Worm (Caenorhabditis elegans): ENCODE results near the gene pin-2.

Gene pin-2

DNA sequence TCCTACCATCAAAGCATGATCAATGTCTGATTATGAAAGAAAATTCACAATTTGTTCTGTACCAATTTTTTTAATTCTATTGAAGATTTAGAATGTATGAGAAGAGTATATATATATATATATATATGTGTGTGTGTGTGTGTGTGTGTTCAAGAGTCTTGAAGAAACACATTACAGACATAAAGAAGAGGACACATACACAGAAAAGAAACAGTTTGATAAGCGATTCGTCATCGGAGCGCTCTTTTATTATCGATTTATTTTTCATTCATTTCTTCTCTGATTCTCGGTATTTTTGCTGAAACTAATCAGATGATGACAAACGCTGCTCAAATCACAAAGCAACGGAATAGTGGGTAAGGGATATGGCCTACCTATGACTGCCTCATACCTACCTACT lies at the start of gene pin-2:
pin-2 (plus strand) TSS at position 227 of the 400 bp plus-strand sequence.
- TF ChIP-seq nhr-25 (tag; optimal IDR thresholded peaks at IDR 0.05) (no peak), elt-2 (tag; optimal IDR thresholded peaks at IDR 0.05) (peak; percentile 49), nhr-43 (tag; optimal IDR thresholded peaks at IDR 0.05; ENCODE audit: poor library complexity, severe bottlenecking) (no peak), zag-1 (tag; optimal IDR thresholded peaks at IDR 0.05) (no peak), nhr-23 (tag; optimal IDR thresholded peaks at IDR 0.05) (no peak), ZK546.5 (tag; optimal IDR thresholded peaks at IDR 0.05) (no peak), pqm-1 (tag; optimal IDR thresholded peaks at IDR 0.05) (peak; percentile 37)

DNA sequence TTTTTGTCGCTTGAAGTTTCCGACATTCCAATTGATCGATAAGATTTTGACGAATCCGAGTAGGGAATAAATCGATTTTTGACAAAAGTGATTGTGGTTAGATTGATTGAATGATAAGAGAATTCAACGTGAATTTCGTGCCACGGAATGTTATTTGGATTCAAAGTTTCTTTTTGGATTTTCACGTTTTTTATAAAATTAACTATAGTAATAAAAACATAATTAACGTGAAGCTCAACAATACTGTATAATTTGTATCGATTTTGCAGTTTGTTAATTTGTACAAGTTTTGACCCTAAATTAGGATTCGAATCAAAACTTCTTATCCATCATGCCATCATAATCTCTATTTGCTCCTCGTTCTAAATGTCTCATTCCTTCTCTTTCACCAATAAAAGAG lies 48.9 kb upstream of the pin-2 start, which contains the start of gene C36H8.1:
C36H8.1 (minus strand) TSS at position 101 of the 400 bp plus-strand sequence.
- TF ChIP-seq skn-1 (tag; optimal IDR thresholded peaks at IDR 0.05), result no peak
- TF ChIP-seq ama-1 (optimal IDR thresholded peaks at IDR 0.05), result no peak
- TF ChIP-seq nhr-77 (tag; optimal IDR thresholded peaks at IDR 0.05), result no peak
- TF ChIP-seq fos-1 (tag; optimal IDR thresholded peaks at IDR 0.05), result no peak
- TF ChIP-seq fkh-10 (GFP tag; optimal IDR thresholded peaks at IDR 0.05), result no peak
- TF ChIP-seq ceh-16 (tag; optimal IDR thresholded peaks at IDR 0.05), result no peak
- no peak for TF ChIP-seq egl-27 (tag; optimal IDR thresholded peaks at IDR 0.05)
- no peak for TF ChIP-seq ceh-82 (tag; optimal IDR thresholded peaks at IDR 0.05)
- no peak for TF ChIP-seq pqm-1 (tag; optimal IDR thresholded peaks at IDR 0.05)
- no peak for TF ChIP-seq ZK546.5 (tag; optimal IDR thresholded peaks at IDR 0.05)
- no peak for TF ChIP-seq ztf-11 (tag; optimal IDR thresholded peaks at IDR 0.05)
- TF ChIP-seq aly-2 (tag; optimal IDR thresholded peaks at IDR 0.05), result no peak
- no peak for TF ChIP-seq nhr-23 (tag; optimal IDR thresholded peaks at IDR 0.05)
- no peak for TF ChIP-seq lsy-12 (tag; optimal IDR thresholded peaks at IDR 0.05)
- TF ChIP-seq nhr-76 (tag; optimal IDR thresholded peaks at IDR 0.05), result no peak

DNA sequence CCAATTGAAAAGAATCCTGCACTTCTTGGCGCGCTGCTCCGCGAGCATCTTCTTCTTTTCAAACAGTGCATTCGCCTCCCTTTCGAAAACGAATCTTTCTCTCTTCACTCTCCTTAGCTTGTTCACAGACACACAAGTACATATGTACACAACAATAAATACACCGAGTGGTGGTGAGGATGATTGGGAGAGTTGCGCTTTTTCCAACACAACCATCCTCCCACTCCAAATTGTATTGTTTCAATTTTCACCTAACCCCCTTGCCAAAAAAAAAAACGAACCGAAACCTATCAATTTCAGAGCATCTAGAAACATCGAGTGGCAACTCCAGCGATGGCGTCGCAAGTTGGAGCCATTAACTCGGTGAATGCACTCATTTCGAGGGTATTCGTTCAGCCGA lies 47.4 kb upstream of the pin-2 start, which contains the start of gene inx-6:
inx-6 (plus strand) TSS at position 301 of the 400 bp plus-strand sequence.
- TF ChIP-seq aly-2 (tag; optimal IDR thresholded peaks at IDR 0.05) (no peak), pha-4 (tag; optimal IDR thresholded peaks at IDR 0.05) (peak; percentile 47)

DNA sequence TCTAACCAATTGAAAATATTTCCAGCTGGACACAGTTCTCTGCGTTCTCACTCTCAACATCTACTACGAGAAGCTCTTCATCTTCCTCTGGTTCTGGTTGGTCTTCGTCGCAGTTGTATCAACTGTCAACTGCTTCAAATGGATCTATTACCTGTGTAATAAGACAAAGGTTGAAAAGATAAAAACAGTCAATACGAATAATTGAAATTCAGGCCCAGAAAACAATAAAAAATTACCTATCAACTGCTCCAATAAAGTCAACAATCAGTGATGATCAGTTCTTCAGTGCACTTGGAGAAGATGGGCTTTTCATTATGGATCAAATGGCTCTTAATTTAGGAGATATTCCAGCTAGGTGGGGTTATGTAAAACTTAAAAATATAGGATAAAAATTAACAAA lies 44.9 kb upstream of the pin-2 start:
- no peak for TF ChIP-seq ceh-82 (tag; optimal IDR thresholded peaks at IDR 0.05)
- TF ChIP-seq daf-12 (tag; optimal IDR thresholded peaks at IDR 0.05), result no peak
- TF ChIP-seq nhr-28 (tag; optimal IDR thresholded peaks at IDR 0.05), result no peak
- no peak for TF ChIP-seq zag-1 (tag; optimal IDR thresholded peaks at IDR 0.05)
- no peak for TF ChIP-seq elt-3 (tag; optimal IDR thresholded peaks at IDR 0.05)
- TF ChIP-seq nhr-76 (tag; optimal IDR thresholded peaks at IDR 0.05), result no peak
- no peak for TF ChIP-seq eor-1 (tag; optimal IDR thresholded peaks at IDR 0.05)
- TF ChIP-seq fkh-10 (GFP tag; optimal IDR thresholded peaks at IDR 0.05), result no peak
- no peak for TF ChIP-seq nfya-1 (tag; optimal IDR thresholded peaks at IDR 0.05; ENCODE audit: insufficient read depth)
- TF ChIP-seq elt-1 (tag; optimal IDR thresholded peaks at IDR 0.05), result no peak
- TF ChIP-seq ZK546.5 (tag; optimal IDR thresholded peaks at IDR 0.05), result no peak
- no peak for TF ChIP-seq skn-1 (tag; optimal IDR thresholded peaks at IDR 0.05)
- TF ChIP-seq jun-1 (tag; optimal IDR thresholded peaks at IDR 0.05), result no peak
- no peak for TF ChIP-seq nhr-237 (tag; optimal IDR thresholded peaks at IDR 0.05)
- no peak for TF ChIP-seq fos-1 (tag; optimal IDR thresholded peaks at IDR 0.05)

DNA sequence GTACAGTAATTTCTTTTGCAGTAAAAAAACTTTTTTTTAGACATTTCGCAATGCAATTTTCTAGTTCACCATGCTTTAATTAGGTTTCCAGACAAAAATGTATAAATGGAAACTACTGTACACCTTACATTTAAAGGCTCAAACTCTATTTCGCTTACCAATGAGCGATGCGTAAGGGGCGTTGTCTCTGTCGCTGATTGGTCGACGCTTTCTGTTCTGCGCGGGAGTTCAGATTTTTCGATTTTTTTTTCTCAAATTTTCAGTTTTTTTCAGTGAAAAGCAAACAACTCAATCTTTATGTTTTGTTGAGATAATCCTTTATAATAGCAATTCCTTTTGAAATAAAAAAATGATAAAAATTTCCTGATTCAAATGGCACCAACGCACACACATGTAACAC lies 39.5 kb upstream of the pin-2 start:
- peak; percentile 84 for TF ChIP-seq nfya-1 (tag; optimal IDR thresholded peaks at IDR 0.05; ENCODE audit: insufficient read depth)
- TF ChIP-seq fkh-2 (tag; optimal IDR thresholded peaks at IDR 0.05), result no peak

DNA sequence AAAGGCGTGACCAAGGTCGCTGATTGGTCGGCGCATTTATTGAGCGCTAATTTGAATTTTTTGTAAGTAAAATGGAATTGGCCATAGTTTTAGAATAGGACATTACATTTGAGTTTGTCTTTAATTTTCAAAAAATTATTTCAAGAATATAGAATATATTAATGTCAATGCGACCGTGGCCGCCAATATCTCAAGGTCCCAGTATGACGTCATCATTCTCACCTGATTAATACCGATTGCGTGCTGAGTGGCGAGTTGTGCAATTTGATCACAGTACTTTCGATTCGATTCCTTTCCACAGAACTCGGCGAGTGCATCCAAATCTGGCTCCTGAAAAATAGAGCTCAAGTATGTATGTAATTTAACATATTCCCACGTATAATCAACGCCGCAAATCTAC lies 38.0 kb upstream of the pin-2 start:
- TF ChIP-seq ZK546.5 (tag; optimal IDR thresholded peaks at IDR 0.05) (no peak), nhr-28 (tag; optimal IDR thresholded peaks at IDR 0.05) (no peak), lsy-12 (tag; optimal IDR thresholded peaks at IDR 0.05) (no peak), hmg-11 (tag; optimal IDR thresholded peaks at IDR 0.05) (no peak), egl-5 (tag; optimal IDR thresholded peaks at IDR 0.05) (no peak), nhr-76 (tag; optimal IDR thresholded peaks at IDR 0.05) (no peak), ztf-11 (tag; optimal IDR thresholded peaks at IDR 0.05) (no peak), aly-2 (tag; optimal IDR thresholded peaks at IDR 0.05) (no peak), nhr-12 (tag; optimal IDR thresholded peaks at IDR 0.05) (no peak), mml-1 (tag; optimal IDR thresholded peaks at IDR 0.05) (no peak), elt-3 (tag; optimal IDR thresholded peaks at IDR 0.05) (no peak), lin-15B (tag; optimal IDR thresholded peaks at IDR 0.05) (no peak), nhr-77 (tag; optimal IDR thresholded peaks at IDR 0.05) (no peak), elt-2 (tag; optimal IDR thresholded peaks at IDR 0.05) (no peak), egl-27 (tag; optimal IDR thresholded peaks at IDR 0.05) (no peak), mdl-1 (tag; optimal IDR thresholded peaks at IDR 0.05) (no peak), nhr-237 (tag; optimal IDR thresholded peaks at IDR 0.05) (no peak), ama-1 (optimal IDR thresholded peaks at IDR 0.05) (no peak), pha-4 (tag; optimal IDR thresholded peaks at IDR 0.05) (no peak)

Data from whole organism, L3 larva.